Worm (Caenorhabditis elegans) whole organism, late embryonic: ENCODE results near the gene Y6E2A.10.

ENCODE experiments used
- K09A11.1 ChIP-seq: sonication (generic microtip); optimal IDR thresholded peaks from 2 replicates; lab custom pipeline; 2017; ENCODE audit warnings: antibody characterized with exemption, mild to moderate bottlenecking, missing genetic modification characterization, missing compliant biosample characterization; ENCODE audit not compliant: insufficient read depth
- Y22D7AL.16 ChIP-seq: sonication (generic microtip); optimal IDR thresholded peaks from 2 replicates; lab custom pipeline; 2016; ENCODE audit warnings: missing genetic modification characterization, missing compliant biosample characterization
- dmd-4 ChIP-seq: sonication (generic microtip); optimal IDR thresholded peaks from 2 replicates; lab custom pipeline; 2016; ENCODE audit warnings: borderline replicate concordance, missing genetic modification characterization, missing compliant biosample characterization
- elt-2 ChIP-seq: sonication (generic microtip); optimal IDR thresholded peaks from 2 replicates; lab custom pipeline; 2016; ENCODE audit warnings: missing genetic modification reagents, missing genetic modification characterization, missing compliant biosample characterization
- fax-1 ChIP-seq: sonication (generic microtip); optimal IDR thresholded peaks from 2 replicates; lab custom pipeline; 2016; ENCODE audit warnings: missing genotype, missing genetic modification characterization, missing compliant biosample characterization
- nhr-11 ChIP-seq: fragments of 150-350 bp; optimal IDR thresholded peaks from 2 replicates; lab custom pipeline; 2014; ENCODE audit warnings: missing biosample characterization, missing genetic modification characterization
- pha-2 ChIP-seq: sonication (generic microtip); optimal IDR thresholded peaks from 2 replicates; lab custom pipeline; 2017; ENCODE audit warnings: mild to moderate bottlenecking, missing genetic modification characterization, missing compliant biosample characterization
- pqm-1 ChIP-seq: sonication (generic microtip); optimal IDR thresholded peaks from 2 replicates; lab custom pipeline; 2016; ENCODE audit warnings: missing genetic modification characterization, missing compliant biosample characterization
- unc-55 ChIP-seq: sonication (generic microtip); optimal IDR thresholded peaks from 2 replicates; lab custom pipeline; 2017; ENCODE audit warnings: missing biosample characterization, missing genetic modification reagents, missing genetic modification characterization

DNA sequence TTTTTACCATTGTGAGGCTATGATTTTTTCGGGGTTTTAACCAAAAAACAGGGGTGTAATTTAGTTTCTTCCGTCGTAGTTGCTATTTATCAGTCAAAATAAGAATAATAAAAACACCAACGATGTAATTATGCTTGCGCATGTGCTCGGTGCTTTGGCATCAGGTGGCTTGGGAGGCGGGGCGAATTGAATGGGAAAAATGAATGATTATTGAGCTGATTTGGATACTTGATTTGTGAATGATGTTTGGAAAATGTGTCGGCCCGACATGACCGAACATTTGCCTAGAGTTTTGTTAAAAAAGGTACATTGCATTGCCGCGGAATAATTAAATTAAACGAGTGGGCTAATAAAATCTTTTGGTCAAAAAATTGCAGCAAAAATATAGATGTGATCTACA lies 1.9 kb upstream of the Y6E2A.10 start, which contains the start of gene str-38:
- TF ChIP-seq elt-2 (tag; lab: Kevin White, UChicago) (no peak), pqm-1 (tag; lab: Kevin White, UChicago) (no peak), K09A11.1 (tag; lab: Kevin White, UChicago) (no peak), nhr-11 (tag; lab: Kevin White, UChicago) (no peak), fax-1 (tag; lab: Kevin White, UChicago) (no peak), pha-2 (no peak), unc-55 (no peak), Y22D7AL.16 (tag; lab: Kevin White, UChicago) (no peak), dmd-4 (tag; lab: Kevin White, UChicago) (no peak)
